Worm (Caenorhabditis elegans): ENCODE results near the gene T23G4.2.

DNA sequence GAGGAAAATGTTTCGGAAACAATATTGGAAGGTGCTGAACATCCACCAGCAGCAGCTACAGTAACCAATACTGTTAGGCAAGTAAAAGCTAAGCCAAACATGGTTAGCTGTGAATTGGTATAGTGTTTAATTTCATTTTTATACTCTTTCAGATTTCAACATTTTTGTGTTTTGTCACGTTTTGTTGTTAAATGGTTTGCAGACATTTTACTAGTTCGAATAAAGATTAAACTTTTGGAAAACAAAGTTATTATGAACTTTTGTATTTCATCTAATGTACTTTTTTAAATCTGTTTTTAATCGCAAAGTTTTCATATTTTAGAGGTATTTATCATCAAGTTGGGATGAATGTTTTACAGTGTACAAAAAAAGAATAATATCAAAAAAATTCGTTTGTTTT is 39.1 kb downstream of the T23G4.2 start, which contains the start of gene C08F11.17:
- no peak for TF ChIP-seq F33H1.4 (GFP tag; IDR thresholded peaks at IDR 0.05)
- no peak for TF ChIP-seq Y95B8A.8 (GFP tag; IDR thresholded peaks at IDR 0.05)
- TF ChIP-seq rcor-1 (GFP tag; IDR thresholded peaks at IDR 0.05): no peak

All from whole organism, young adult.